Worm (Caenorhabditis elegans) whole organism, L4/young adult: Measurements from ENCODE around the gene F10D2.10.

Experiments used
- W03F9.2 ChIP-seq: fragments of 150-350 bp; optimal IDR thresholded peaks from 2 replicates; lab custom pipeline; 2014; ENCODE audit warnings: missing biosample characterization, missing genetic modification characterization
- dao-5 ChIP-seq: sonication (generic microtip); optimal IDR thresholded peaks from 2 replicates; lab custom pipeline; 2016; ENCODE audit warnings: missing genotype, missing genetic modification characterization, moderate library complexity, missing compliant biosample characterization
- him-1 ChIP-seq: sonication (generic microtip); optimal IDR thresholded peaks from 2 replicates; lab custom pipeline; 2016; ENCODE audit warnings: missing genotype, missing genetic modification reagents, missing genetic modification characterization, missing compliant biosample characterization

Gene F10D2.10

DNA sequence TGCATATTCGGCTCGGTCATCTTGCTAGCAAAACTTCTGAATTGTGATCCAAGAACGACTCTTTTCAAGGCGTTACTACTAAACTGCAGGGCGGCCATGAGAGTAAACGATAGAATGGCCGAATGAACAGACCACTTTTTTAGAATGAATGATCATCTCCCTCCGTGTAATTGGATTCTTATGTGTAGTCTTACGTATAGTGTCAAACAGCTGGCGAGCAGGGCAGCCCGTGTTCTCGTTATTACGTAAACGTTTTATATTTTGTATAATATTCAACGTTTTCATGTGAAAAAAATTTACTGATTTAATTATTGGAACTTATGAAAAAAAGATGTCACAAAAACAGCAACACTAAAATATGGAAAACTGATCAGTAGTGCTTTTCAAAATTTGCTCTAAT, at the start of gene F10D2.10:
TSS of gene F10D2.10 (minus strand) at position 101 of the 400 bp plus-strand sequence.
- TF ChIP-seq W03F9.2 (tag; lab: Kevin White, UChicago) (no peak), dao-5 (tag; lab: Kevin White, UChicago) (no peak), him-1 (tag; lab: Kevin White, UChicago) (no peak)

DNA sequence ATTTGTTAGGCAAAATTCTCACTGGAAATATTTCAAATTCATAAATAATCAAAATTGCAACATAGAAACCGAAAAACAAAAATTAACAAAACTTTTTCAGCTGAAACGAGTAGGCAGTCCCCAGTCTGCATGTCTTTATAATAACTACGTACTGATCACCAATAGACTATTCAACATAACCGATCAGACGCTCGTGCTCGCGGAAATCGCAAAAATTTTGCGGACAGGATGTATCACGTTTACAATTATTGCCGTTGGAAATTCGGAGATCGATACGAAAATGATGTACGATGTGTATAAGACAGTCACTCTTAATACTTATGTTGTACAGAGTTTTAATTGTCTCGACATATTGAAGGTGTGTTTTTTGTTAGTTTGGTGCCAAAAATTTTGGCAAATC, 45.4 kb upstream of the F10D2.10 start:
- TF ChIP-seq him-1 (tag; lab: Kevin White, UChicago): no peak
- TF ChIP-seq dao-5 (tag; lab: Kevin White, UChicago): no peak
- TF ChIP-seq W03F9.2 (tag; lab: Kevin White, UChicago): no peak

DNA sequence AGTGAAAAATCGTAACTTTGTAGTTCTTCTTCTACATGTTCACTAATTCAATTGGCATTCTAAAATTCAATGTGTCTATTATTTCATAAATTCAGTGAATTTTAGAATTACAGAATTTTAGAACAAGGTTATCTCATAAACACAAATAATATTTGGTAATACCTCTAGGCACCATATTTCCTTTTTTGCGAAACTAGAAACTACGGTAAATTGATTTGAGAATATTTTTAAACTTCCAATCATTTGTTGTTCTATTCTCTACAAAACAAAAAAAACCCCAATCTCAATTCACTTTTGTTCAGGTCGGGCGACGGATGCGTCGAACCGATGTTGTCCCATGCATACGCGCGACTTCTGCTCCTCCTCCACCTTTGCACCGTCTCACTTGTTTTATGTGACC, 44.0 kb upstream of the F10D2.10 start, which contains the start of gene F09G2.1:
TSS of gene F09G2.1 (plus strand) at position 301 of the 400 bp plus-strand sequence.
- no peak for TF ChIP-seq W03F9.2 (tag; lab: Kevin White, UChicago)
- TF ChIP-seq him-1 (tag; lab: Kevin White, UChicago): no peak
- no peak for TF ChIP-seq dao-5 (tag; lab: Kevin White, UChicago)

DNA sequence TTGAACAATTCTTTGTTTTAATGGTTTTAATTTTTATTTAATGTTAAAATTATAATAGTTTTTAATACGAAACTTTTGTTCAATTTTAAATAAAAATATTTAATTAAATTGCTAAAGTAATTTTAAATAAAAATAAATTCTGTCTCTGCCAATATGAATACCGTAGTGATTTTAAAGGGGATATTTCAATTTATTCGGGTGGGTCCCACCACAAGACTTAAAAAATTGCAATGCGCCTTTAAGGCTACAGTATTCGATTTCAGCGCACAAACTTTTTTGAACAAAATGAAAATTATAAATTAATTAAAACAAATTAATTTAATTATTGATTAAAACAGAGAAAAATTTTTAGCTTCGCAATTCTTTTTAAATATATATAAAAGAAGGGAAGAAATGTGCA, 43.1 kb upstream of the F10D2.10 start:
- no peak for TF ChIP-seq him-1 (tag; lab: Kevin White, UChicago)

DNA sequence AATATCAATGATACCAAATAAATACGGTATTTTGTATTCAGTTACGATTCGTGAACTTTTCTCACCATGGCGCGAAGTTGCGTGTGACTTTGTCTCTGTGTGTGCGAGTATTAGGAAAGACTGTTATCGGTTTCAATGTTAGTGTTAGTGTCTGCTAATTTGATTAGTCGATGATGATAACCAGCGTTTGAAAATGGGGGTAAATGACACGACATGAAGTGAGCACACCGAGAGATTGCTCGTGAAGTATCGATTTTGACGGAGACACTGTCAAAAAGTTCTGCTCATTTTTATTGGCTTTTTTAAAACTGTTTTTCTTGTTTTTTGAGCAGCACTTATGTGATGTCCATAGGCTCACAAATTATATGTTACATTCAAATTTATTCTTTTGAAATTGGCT, 42.4 kb upstream of the F10D2.10 start:
- TF ChIP-seq him-1 (tag; lab: Kevin White, UChicago): no peak
- no peak for TF ChIP-seq dao-5 (tag; lab: Kevin White, UChicago)
- no peak for TF ChIP-seq W03F9.2 (tag; lab: Kevin White, UChicago)

DNA sequence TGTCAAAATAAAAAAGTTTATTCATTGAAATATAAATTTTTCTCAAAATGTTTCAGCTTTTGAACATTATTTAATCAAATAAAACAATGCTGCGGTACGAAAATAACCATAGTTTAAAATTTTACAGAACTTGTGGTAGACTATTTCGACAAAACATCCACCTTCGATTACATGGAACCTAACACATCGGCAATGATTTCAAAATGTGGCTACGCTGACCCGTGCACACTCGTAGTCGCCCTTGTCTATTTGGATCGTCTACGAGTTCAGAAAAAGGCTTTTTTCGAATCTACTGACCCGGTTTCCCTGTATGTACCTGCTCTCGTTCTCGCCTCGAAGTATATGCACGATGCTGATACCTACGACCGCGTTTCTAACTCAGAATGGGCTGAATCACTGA, 41.1 kb upstream of the F10D2.10 start:
- TF ChIP-seq him-1 (tag; lab: Kevin White, UChicago) (no peak), W03F9.2 (tag; lab: Kevin White, UChicago) (no peak), dao-5 (tag; lab: Kevin White, UChicago) (no peak)

DNA sequence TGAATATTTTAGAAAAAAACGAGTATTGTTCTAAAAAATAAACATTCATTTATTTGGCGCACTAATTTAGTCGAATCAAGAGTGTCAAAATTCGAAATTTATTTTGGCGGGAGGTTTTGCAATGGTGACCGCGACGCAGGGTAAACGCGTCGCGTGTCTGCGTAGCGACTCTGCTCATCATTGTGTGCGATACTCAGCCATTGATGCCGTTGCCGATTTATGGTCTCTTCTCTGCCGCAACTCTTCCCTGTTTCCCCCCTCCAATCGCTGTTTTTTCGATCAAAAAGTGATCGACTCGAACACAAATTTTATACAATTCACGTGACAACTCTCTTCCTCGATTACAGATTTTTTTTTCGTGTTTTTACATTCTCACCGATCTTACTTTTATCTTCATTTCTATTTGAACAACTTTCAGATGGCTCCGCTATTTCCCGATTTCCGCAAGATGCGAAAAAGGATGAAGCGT, 40.6 kb upstream of the F10D2.10 start, which contains the start of gene F09G2.2:
TSS of gene F09G2.2 (plus strand) at position 419 of the 469 bp plus-strand sequence.
- peak; percentile 93 for TF ChIP-seq W03F9.2 (tag; lab: Kevin White, UChicago)
- TF ChIP-seq dao-5 (tag; lab: Kevin White, UChicago): no peak
- peak; percentile 52 for TF ChIP-seq him-1 (tag; lab: Kevin White, UChicago)

DNA sequence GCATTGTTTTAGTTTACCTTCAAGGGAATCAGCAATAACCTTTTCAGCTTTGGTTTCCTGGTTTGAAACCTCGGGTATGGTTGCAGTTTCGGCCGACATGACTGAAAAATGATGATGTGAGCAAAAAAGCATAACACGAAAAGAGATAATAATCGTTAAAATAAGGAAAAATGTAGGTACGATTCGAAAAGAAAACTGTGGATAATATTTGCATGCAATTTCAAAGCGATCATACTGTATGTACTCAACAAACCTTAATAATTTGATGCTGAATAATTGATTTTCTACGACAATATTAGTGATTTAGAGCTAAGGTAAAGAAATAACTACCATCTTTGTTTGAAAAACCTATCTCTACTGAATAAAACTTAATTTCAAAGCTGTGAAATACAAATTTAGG, 40.1 kb upstream of the F10D2.10 start, which contains the start of gene attf-2:
TSS of gene attf-2 (minus strand) at position 101 of the 400 bp plus-strand sequence.
- no peak for TF ChIP-seq him-1 (tag; lab: Kevin White, UChicago)
- TF ChIP-seq dao-5 (tag; lab: Kevin White, UChicago): no peak
- TF ChIP-seq W03F9.2 (tag; lab: Kevin White, UChicago): no peak

DNA sequence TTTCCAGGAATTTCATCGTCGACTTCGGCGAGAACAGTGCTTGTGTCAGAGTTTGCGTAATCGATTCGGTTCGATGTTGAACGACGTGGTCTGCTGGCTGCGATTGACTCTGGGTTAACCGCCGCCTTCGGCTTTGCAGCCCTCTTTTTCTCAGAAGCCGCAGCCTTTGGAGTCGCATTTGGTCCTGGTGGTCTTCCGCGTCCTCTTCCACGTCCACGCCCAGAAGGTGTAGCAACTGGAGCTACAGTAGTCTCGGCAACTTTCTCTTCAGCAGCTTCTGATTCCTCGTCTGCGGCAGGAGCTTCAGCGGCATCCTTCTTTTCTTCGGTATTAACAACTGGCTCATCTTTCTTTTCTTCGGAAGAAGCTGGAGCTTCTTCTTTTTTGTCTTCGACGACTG, 38.8 kb upstream of the F10D2.10 start:
- no peak for TF ChIP-seq W03F9.2 (tag; lab: Kevin White, UChicago)
- no peak for TF ChIP-seq dao-5 (tag; lab: Kevin White, UChicago)
- TF ChIP-seq him-1 (tag; lab: Kevin White, UChicago): no peak

DNA sequence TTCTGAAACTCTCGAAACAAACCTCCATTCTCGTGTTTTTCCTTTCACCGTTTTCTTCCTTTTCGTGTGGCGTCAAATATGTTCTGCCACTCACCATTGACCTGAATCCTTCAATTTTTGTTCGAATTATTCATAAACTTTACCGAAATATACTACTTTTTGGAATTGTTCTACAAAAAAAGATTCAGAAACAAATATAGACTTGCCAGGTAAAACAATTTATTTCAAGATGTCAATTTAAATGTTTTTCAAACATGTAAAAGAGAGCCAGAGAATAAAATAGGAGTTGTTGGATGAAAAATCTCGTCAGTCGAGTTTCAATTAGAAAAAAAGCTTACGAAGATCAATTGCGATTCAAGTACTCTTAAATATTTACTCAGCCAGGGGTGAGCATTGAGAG, 37.6 kb upstream of the F10D2.10 start, which contains the start of gene F09G2.8:
TSS of gene F09G2.8 (minus strand) at position 101 of the 400 bp plus-strand sequence.
- TF ChIP-seq dao-5 (tag; lab: Kevin White, UChicago) (no peak), him-1 (tag; lab: Kevin White, UChicago) (no peak), W03F9.2 (tag; lab: Kevin White, UChicago) (no peak)

DNA sequence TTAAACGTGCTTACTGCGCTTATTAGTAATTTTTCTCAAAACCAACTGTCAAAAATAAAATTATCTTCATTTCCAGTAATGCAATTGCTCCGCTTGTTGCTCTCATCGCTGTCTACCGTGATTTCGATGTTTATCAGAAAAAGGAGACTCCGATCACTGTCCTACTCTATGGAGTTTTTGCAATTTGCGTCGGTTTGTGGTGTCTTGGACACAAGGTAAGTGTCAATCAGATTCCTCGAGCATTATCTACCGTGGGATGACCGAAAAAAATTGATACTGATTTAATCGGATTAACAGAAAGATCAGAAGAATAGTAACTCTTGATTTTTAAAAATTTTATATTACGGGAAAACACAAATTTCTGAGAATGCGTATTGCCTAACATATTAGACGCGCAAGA, 31.3 kb upstream of the F10D2.10 start:
- TF ChIP-seq W03F9.2 (tag; lab: Kevin White, UChicago) (no peak), dao-5 (tag; lab: Kevin White, UChicago) (no peak), him-1 (tag; lab: Kevin White, UChicago) (no peak)

DNA sequence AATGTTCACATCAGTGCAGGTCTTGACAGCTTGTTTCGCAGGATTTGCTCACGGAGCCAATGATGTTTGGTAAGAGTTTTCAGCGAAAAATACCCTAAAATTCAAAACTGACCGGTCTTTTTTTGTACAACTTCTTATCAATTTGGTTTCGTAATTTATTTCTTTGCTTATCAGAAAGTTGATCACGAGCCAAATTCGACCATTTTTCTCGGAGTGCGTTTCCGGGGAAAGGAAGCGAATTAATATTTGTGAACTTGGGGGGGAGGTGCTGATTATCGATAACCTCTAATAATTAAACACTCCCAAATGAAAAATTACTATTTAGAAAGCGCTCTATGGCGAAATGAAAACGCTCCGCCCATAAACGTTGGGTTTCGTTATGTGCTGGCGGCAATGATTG, 30.6 kb upstream of the F10D2.10 start:
- TF ChIP-seq W03F9.2 (tag; lab: Kevin White, UChicago) (no peak), dao-5 (tag; lab: Kevin White, UChicago) (no peak)

DNA sequence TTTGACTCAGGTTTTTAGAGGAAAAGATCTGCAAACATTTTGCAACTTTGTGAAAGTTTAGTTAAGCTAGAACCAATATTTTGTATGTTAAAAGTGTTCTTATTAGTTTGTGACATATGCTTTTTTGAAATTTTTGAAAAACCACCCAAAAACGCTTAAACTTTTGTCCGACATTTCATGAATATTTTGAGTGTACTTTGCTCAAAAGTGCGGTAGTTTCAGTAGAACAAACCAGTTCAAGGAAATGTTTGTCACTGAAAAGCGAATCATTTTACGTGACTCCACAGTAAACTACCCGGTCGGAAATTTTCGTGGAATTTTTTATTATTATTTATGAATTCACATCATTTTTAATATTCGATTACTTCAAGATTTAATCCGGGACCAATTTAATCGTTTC, 28.6 kb upstream of the F10D2.10 start, which contains the start of gene pitr-5:
TSS of gene pitr-5 (plus strand) at position 301 of the 400 bp plus-strand sequence.
- no peak for TF ChIP-seq W03F9.2 (tag; lab: Kevin White, UChicago)
- no peak for TF ChIP-seq dao-5 (tag; lab: Kevin White, UChicago)
- no peak for TF ChIP-seq him-1 (tag; lab: Kevin White, UChicago)

DNA sequence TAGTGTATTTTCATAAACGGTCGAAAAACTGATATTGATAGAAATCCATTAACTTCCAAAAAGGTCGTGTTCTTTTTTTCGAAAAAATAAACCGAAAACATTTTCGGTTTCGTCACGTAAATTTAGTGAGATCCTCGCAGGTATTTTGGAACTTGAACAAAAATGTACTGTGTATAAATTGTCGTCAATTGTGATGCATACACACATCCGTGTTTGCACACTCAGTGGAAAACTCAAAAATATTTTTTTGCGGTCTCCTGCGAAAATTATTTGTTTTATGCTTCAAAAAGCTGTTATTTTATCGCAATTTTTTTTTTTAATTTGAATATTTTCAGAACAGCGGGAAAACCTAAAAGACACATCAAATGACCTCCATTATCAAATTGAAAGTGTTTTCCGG, 22.9 kb upstream of the F10D2.10 start, which contains the start of gene cpsf-2:
TSS of gene cpsf-2 (plus strand) at position 330 of the 400 bp plus-strand sequence.
- TF ChIP-seq him-1 (tag; lab: Kevin White, UChicago): no peak
- no peak for TF ChIP-seq W03F9.2 (tag; lab: Kevin White, UChicago)
- TF ChIP-seq dao-5 (tag; lab: Kevin White, UChicago): no peak
